Worm (Caenorhabditis elegans) whole organism, L3 larva: ENCODE measurements around the gene C33B4.2.
A peak's percentile ranks its signal among the peaks of the same experiment; 100 is the strongest.

Source experiments
- R02D3.7 ChIP-seq: fragments of 150-350 bp; optimal IDR thresholded peaks from 2 replicates; lab custom pipeline; 2014; ENCODE audit warnings: missing biosample characterization, missing genetic modification characterization
- ZK546.5 ChIP-seq: sonication (generic microtip); optimal IDR thresholded peaks from 2 replicates; lab custom pipeline; 2017; ENCODE audit warnings: missing biosample characterization, missing genetic modification characterization
- aly-2 ChIP-seq: fragments of 150-350 bp; optimal IDR thresholded peaks from 2 replicates; lab custom pipeline; 2014; ENCODE audit warnings: missing biosample characterization, missing genetic modification characterization
- ama-1 ChIP-seq: fragments of 150-350 bp; optimal IDR thresholded peaks from 2 replicates; lab custom pipeline; 2018
- ceh-16 ChIP-seq: sonication (generic microtip); optimal IDR thresholded peaks from 2 replicates; lab custom pipeline; 2017; ENCODE audit warnings: missing biosample characterization, missing genetic modification characterization
- ceh-28 ChIP-seq: fragments of 150-350 bp; optimal IDR thresholded peaks from 2 replicates; lab custom pipeline; 2014; ENCODE audit warnings: missing biosample characterization, missing genetic modification reagents, missing genetic modification characterization
- ceh-82 ChIP-seq: fragments of 150-350 bp; optimal IDR thresholded peaks from 2 replicates; lab custom pipeline; 2014; ENCODE audit warnings: missing biosample characterization, missing genetic modification characterization
- ceh-9 ChIP-seq: sonication (generic microtip); optimal IDR thresholded peaks from 2 replicates; lab custom pipeline; 2018; ENCODE audit warnings: missing biosample characterization, missing genetic modification characterization
- daf-12 ChIP-seq: fragments of 150-350 bp; optimal IDR thresholded peaks from 2 replicates; lab custom pipeline; 2014; ENCODE audit warnings: missing biosample characterization, missing genetic modification reagents, missing genetic modification characterization
- egl-27 ChIP-seq: sonication (generic microtip); optimal IDR thresholded peaks from 4 replicates; lab custom pipeline; 2017; ENCODE audit warnings: missing biosample characterization, missing genetic modification reagents, missing genetic modification characterization
- egl-5 ChIP-seq: fragments of 150-350 bp; optimal IDR thresholded peaks from 2 replicates; lab custom pipeline; 2017; ENCODE audit warnings: missing biosample characterization, missing genetic modification reagents, missing genetic modification characterization, inconsistent platforms
- elt-1 ChIP-seq: fragments of 150-350 bp; optimal IDR thresholded peaks from 2 replicates; lab custom pipeline; 2014; ENCODE audit warnings: missing biosample characterization, missing genetic modification characterization
- elt-2 ChIP-seq: sonication (generic microtip); optimal IDR thresholded peaks from 2 replicates; lab custom pipeline; 2016; ENCODE audit warnings: missing genetic modification reagents, mild to moderate bottlenecking, missing genetic modification characterization, missing compliant biosample characterization
- elt-3 ChIP-seq, 3 experiments: fragments of 150-350 bp in 1 of 3; sonication (generic microtip) in 2 of 3; optimal IDR thresholded peaks; 2 replicates in 2 of 3; 4 replicates in 1 of 3; lab custom pipeline; 2014 to 2017; ENCODE audit warnings: missing biosample characterization in 3 of 3, missing genetic modification characterization in 3 of 3
- eor-1 ChIP-seq, 2 experiments: fragments of 150-350 bp; optimal IDR thresholded peaks; 2 replicates each; lab custom pipeline; 2014 to 2018; ENCODE audit warnings: missing biosample characterization in 2 of 2, missing genetic modification characterization in 2 of 2
- fkh-10 ChIP-seq: sonication (generic microtip); optimal IDR thresholded peaks from 2 replicates; lab custom pipeline; 2017; ENCODE audit warnings: missing biosample characterization, missing genetic modification reagents, missing genetic modification characterization
- fkh-2 ChIP-seq: fragments of 150-350 bp; optimal IDR thresholded peaks from 2 replicates; lab custom pipeline; 2014; ENCODE audit warnings: missing biosample characterization, missing genetic modification reagents, missing genetic modification characterization
- fos-1 ChIP-seq: fragments of 150-350 bp; optimal IDR thresholded peaks from 2 replicates; lab custom pipeline; 2014; ENCODE audit warnings: missing biosample characterization, missing genetic modification characterization
- hmg-11 ChIP-seq: sonication (generic microtip); optimal IDR thresholded peaks from 2 replicates; lab custom pipeline; 2016; ENCODE audit warnings: missing genetic modification characterization, missing compliant biosample characterization
- jun-1 ChIP-seq: fragments of 150-350 bp; optimal IDR thresholded peaks from 2 replicates; lab custom pipeline; 2014; ENCODE audit warnings: missing biosample characterization, missing genetic modification reagents, missing genetic modification characterization
- lin-15B ChIP-seq: fragments of 150-350 bp; optimal IDR thresholded peaks from 2 replicates; lab custom pipeline; 2014; ENCODE audit warnings: missing biosample characterization, missing genetic modification characterization
- lin-39 ChIP-seq: fragments of 150-350 bp; optimal IDR thresholded peaks from 2 replicates; lab custom pipeline; 2018; ENCODE audit warnings: missing biosample characterization, missing genetic modification reagents, missing genetic modification characterization
- lsy-12 ChIP-seq: sonication (generic microtip); optimal IDR thresholded peaks from 2 replicates; lab custom pipeline; 2016; ENCODE audit warnings: mild to moderate bottlenecking, missing genetic modification characterization, missing compliant biosample characterization
- mdl-1 ChIP-seq: fragments of 150-350 bp; optimal IDR thresholded peaks from 2 replicates; lab custom pipeline; 2014; ENCODE audit warnings: missing biosample characterization, missing genetic modification characterization
- mml-1 ChIP-seq: fragments of 150-350 bp; sonication (generic microtip); optimal IDR thresholded peaks from 3 replicates; lab custom pipeline; 2014; ENCODE audit warnings: missing biosample characterization, missing genetic modification characterization
- nfya-1 ChIP-seq: sonication (generic microtip); optimal IDR thresholded peaks from 2 replicates; lab custom pipeline; 2017; ENCODE audit warnings: missing genetic modification characterization, mild to moderate bottlenecking, missing compliant biosample characterization, antibody characterized with exemption, moderate library complexity; ENCODE audit not compliant: insufficient read depth
- nhr-11 ChIP-seq: fragments of 150-350 bp; optimal IDR thresholded peaks from 2 replicates; lab custom pipeline; 2014; ENCODE audit warnings: missing biosample characterization, missing genetic modification characterization
- nhr-12 ChIP-seq: fragments of 150-350 bp; optimal IDR thresholded peaks from 2 replicates; lab custom pipeline; 2014; ENCODE audit warnings: missing biosample characterization, missing genetic modification characterization
- nhr-23 ChIP-seq: fragments of 150-350 bp; optimal IDR thresholded peaks from 2 replicates; lab custom pipeline; 2014; ENCODE audit warnings: missing biosample characterization, missing genetic modification reagents, missing genetic modification characterization
- nhr-237 ChIP-seq: fragments of 150-350 bp; optimal IDR thresholded peaks from 2 replicates; lab custom pipeline; 2014; ENCODE audit warnings: missing biosample characterization, missing genetic modification characterization
- nhr-25 ChIP-seq: sonication (generic microtip); optimal IDR thresholded peaks from 2 replicates; lab custom pipeline; 2017; ENCODE audit warnings: missing biosample characterization, missing genetic modification characterization
- nhr-28 ChIP-seq: fragments of 150-350 bp; optimal IDR thresholded peaks from 2 replicates; lab custom pipeline; 2014; ENCODE audit warnings: missing biosample characterization, missing genetic modification characterization
- nhr-43 ChIP-seq: sonication (generic microtip); optimal IDR thresholded peaks from 2 replicates; lab custom pipeline; 2016; ENCODE audit warnings: mild to moderate bottlenecking, missing genetic modification characterization, missing compliant biosample characterization; ENCODE audit not compliant: poor library complexity, severe bottlenecking
- nhr-67 ChIP-seq: fragments of 150-350 bp; optimal IDR thresholded peaks from 2 replicates; lab custom pipeline; 2014; ENCODE audit warnings: missing biosample characterization, missing genetic modification characterization
- nhr-76 ChIP-seq: fragments of 150-350 bp; sonication (generic microtip); optimal IDR thresholded peaks from 5 replicates; lab custom pipeline; 2014; ENCODE audit warnings: missing biosample characterization, missing genetic modification characterization
- nhr-77 ChIP-seq: fragments of 150-350 bp; optimal IDR thresholded peaks from 2 replicates; lab custom pipeline; 2014; ENCODE audit warnings: missing biosample characterization, missing genetic modification characterization
- pha-4 ChIP-seq: fragments of 150-350 bp; optimal IDR thresholded peaks from 2 replicates; lab custom pipeline; 2014; ENCODE audit warnings: missing biosample characterization, missing genetic modification reagents, missing genetic modification characterization
- pqm-1 ChIP-seq: fragments of 150-350 bp; optimal IDR thresholded peaks from 2 replicates; lab custom pipeline; 2017; ENCODE audit warnings: missing biosample characterization, missing genetic modification characterization, inconsistent platforms
- sea-2 ChIP-seq: fragments of 150-350 bp; sonication (generic microtip); optimal IDR thresholded peaks from 4 replicates; lab custom pipeline; 2014; ENCODE audit warnings: missing biosample characterization, missing genetic modification reagents, missing genetic modification characterization
- skn-1 ChIP-seq: fragments of 150-350 bp; optimal IDR thresholded peaks from 2 replicates; lab custom pipeline; 2014; ENCODE audit warnings: missing biosample characterization, missing genetic modification characterization
- snpc-4 ChIP-seq: fragments of 150-350 bp; optimal IDR thresholded peaks from 2 replicates; lab custom pipeline; 2014; ENCODE audit warnings: missing biosample characterization, missing genetic modification characterization
- tbx-2 ChIP-seq: sonication (generic microtip); optimal IDR thresholded peaks from 2 replicates; lab custom pipeline; 2016; ENCODE audit warnings: mild to moderate bottlenecking, missing genetic modification characterization, missing compliant biosample characterization
- unc-39 ChIP-seq: sonication (generic microtip); optimal IDR thresholded peaks from 4 replicates; lab custom pipeline; 2017; ENCODE audit warnings: missing biosample characterization, missing genetic modification characterization
- unc-62 ChIP-seq: fragments of 150-350 bp; sonication (generic microtip); optimal IDR thresholded peaks from 4 replicates; lab custom pipeline; 2014; ENCODE audit warnings: missing biosample characterization, missing genetic modification reagents, missing genetic modification characterization
- zag-1 ChIP-seq: fragments of 150-350 bp; optimal IDR thresholded peaks from 2 replicates; lab custom pipeline; 2014; ENCODE audit warnings: missing biosample characterization, missing genetic modification characterization
- ztf-11 ChIP-seq: fragments of 150-350 bp; optimal IDR thresholded peaks from 2 replicates; lab custom pipeline; 2014; ENCODE audit warnings: missing biosample characterization, missing genetic modification characterization
- ztf-4 ChIP-seq: fragments of 150-350 bp; optimal IDR thresholded peaks from 2 replicates; lab custom pipeline; 2014; ENCODE audit warnings: missing biosample characterization, missing genetic modification characterization

The C33B4.2 gene

DNA sequence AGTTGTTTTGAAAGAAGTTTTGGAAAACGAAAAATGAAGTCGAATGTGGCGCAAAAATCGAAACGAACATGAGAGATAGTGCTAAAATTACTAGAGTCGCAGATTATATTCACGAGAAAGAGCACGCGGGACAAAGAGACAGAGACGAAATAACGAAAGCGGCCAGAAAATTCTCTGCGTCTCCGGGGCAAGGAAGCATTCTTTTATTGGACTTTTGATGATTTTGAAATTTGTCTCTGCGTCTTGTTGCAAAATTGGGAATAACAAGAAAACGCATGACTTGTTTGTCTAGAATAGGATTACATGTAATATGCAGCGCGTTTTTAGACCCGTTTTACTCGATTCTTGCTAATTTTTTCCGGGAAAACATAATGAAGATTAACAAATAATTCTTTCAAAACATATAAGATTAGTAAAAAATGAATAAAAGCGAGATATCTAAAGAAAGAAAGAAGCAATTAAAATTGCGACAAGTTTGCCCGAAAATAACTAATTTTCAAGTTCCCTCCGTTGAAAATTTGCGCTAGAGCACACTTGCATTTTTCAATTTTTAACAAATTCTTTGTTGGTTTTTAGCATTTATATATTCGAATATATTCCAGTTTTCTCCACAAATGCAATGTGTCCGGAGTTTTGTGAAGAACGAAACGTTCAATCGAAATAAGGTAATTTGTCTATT lies 23.9 kb downstream of the C33B4.2 start, which contains the start of the genes B0491.6 and pigm-1:
Gene B0491.6 (minus strand): TSS at position 466 of the 679 bp plus-strand sequence.
Gene pigm-1 (plus strand): TSS at position 568 of the 679 bp plus-strand sequence.
- TF ChIP-seq nhr-67 (no peak), egl-27 (no peak), mml-1 (no peak), ceh-16 (tag; lab: Kevin White, UChicago) (no peak), ceh-28 (tag; lab: Kevin White, UChicago) (peak; percentile 51), nhr-12 (tag; lab: Kevin White, UChicago) (no peak), ama-1 (no peak), lsy-12 (tag; lab: Kevin White, UChicago) (no peak), nfya-1 (tag; lab: Kevin White, UChicago) (peak; percentile 66), fkh-2 (tag; lab: Kevin White, UChicago) (no peak), aly-2 (no peak), snpc-4 (tag; lab: Kevin White, UChicago) (peak; percentile 57), pqm-1 (tag; lab: Kevin White, UChicago) (peak; percentile 15), egl-5 (tag; lab: Kevin White, UChicago) (peak; percentile 68), elt-2 (tag; lab: Kevin White, UChicago) (peak; percentile 48), hmg-11 (tag; lab: Kevin White, UChicago) (peak; percentile 69), ceh-82 (tag; lab: Kevin White, UChicago) (no peak), lin-15B (tag; lab: Kevin White, UChicago) (peak; percentile 25), tbx-2 (tag; lab: Kevin White, UChicago) (no peak), unc-62 (GFP tag; lab: Kevin White, UChicago) (no peak), zag-1 (tag; lab: Kevin White, UChicago) (no peak), sea-2 (no peak), nhr-11 (peak; percentile 25), ceh-9 (tag; lab: Kevin White, UChicago) (no peak), ztf-11 (tag; lab: Kevin White, UChicago) (no peak), nhr-28 (tag; lab: Kevin White, UChicago) (no peak), nhr-25 (tag; lab: Kevin White, UChicago) (peak; percentile 46), fkh-10 (peak; percentile 30), daf-12 (tag; lab: Kevin White, UChicago) (no peak), nhr-77 (tag; lab: Kevin White, UChicago) (no peak), nhr-43 (peak; percentile 4), fos-1 (tag; lab: Kevin White, UChicago) (no peak), pha-4 (tag; lab: Kevin White, UChicago) (peak; percentile 56), nhr-76 (no peak), ZK546.5 (tag; lab: Kevin White, UChicago) (no peak), unc-39 (no peak), jun-1 (tag; lab: Kevin White, UChicago) (peak; percentile 33), ztf-4 (tag; lab: Kevin White, UChicago) (no peak), R02D3.7 (tag; lab: Kevin White, UChicago) (no peak), elt-3 (tag; optimal IDR thresholded peaks at IDR 0.05; lab: Kevin White, UChicago) (no peak), nhr-23 (tag; lab: Kevin White, UChicago) (peak; percentile 41), skn-1 (tag; lab: Kevin White, UChicago) (peak; percentile 94), lin-39 (tag; lab: Kevin White, UChicago) (no peak), elt-1 (tag; lab: Kevin White, UChicago) (no peak), nhr-237 (tag; lab: Kevin White, UChicago) (no peak), mdl-1 (tag; lab: Kevin White, UChicago) (peak; percentile 11), eor-1 (tag; optimal IDR thresholded peaks at IDR 0.05; lab: Kevin White, UChicago) (no peak)
